Fruit fly (Drosophila melanogaster): ENCODE data around the gene CG7523.

- TF ChIP-seq CG43689 (GFP tag; IDR thresholded peaks at IDR 0.05): no peak
- TF ChIP-seq grn (GFP tag; optimal IDR thresholded peaks at IDR 0.05): no peak
Measured at dm6 chr3R:17706971-17707406, 36.3 kb upstream of the CG7523 start.
